Fruit fly (Drosophila melanogaster): Measurements from ENCODE around the gene Pebp1.

DNA sequence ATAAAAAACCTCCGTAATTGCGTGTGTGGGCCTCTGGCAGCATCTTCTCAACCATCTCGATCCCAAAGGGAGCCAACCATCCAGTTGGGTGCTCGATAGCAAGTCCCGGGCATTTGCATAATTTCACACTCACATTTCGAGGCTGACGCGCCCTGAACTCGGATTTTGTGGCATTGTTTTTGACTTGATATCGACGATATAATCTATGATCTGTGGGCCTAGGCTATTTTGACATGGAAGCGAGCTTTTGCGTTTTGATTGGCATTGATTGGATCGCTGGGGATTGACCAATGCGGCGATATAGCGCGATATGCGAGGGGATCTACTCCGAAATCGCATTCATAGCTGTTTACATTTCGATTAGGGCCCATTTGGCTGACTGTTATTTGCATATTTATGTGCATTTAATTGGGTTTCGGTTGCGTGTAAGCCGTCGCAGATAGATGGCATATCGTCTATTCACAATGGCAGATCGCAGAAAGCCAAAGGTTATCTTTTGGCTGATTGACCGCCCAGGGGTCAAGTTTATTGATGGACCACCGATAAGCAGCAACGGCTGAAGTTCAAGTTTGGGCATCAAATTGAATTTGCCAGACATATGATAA, 33.5 kb upstream of the Pebp1 start:
- no peak for TF ChIP-seq CG7101 (tag; optimal IDR thresholded peaks at IDR 0.05)
- TF ChIP-seq Crg-1 (GFP tag; optimal IDR thresholded peaks at IDR 0.05), result no peak
- no peak for TF ChIP-seq CG12768 (GFP tag; optimal IDR thresholded peaks at IDR 0.05)
- no peak for TF ChIP-seq Clk (GFP tag; optimal IDR thresholded peaks at IDR 0.05)
- TF ChIP-seq ovo (GFP tag; optimal IDR thresholded peaks at IDR 0.05), result no peak
- TF ChIP-seq CG11617 (GFP tag; optimal IDR thresholded peaks at IDR 0.05), result no peak

Measured in whole organism, adult.